Worm (Caenorhabditis elegans) whole organism, L4 larva: ENCODE measurements around the gene zip-5.

ENCODE experiments used
- F10B5.3 ChIP-seq: sonication (generic microtip); optimal IDR thresholded peaks from 2 replicates; lab custom pipeline; 2016; ENCODE audit warnings: mild to moderate bottlenecking, missing genetic modification characterization, missing compliant biosample characterization
- F37D6.2 ChIP-seq: sonication (generic microtip); optimal IDR thresholded peaks from 2 replicates; lab custom pipeline; 2016; ENCODE audit warnings: mild to moderate bottlenecking, missing genetic modification characterization, missing compliant biosample characterization
- R02D3.7 ChIP-seq: fragments of 150-350 bp; sonication (generic microtip); optimal IDR thresholded peaks from 3 replicates; lab custom pipeline; 2014; ENCODE audit warnings: missing biosample characterization, missing genetic modification characterization
- T20F7.1 ChIP-seq: fragments of 200-800 bp; sonication (Bioruptor generic); optimal IDR thresholded peaks from 2 replicates; lab custom pipeline; 2018; ENCODE audit warnings: mild to moderate bottlenecking, missing genetic modification characterization, missing compliant biosample characterization
- Y48G9A.11 ChIP-seq: fragments of 200-800 bp; sonication (Bioruptor generic); IDR thresholded peaks from 2 replicates; pipeline ENCODE4 v1.3.6; 2022; ENCODE audit warnings: missing genetic modification reagents, missing genetic modification characterization, missing compliant biosample characterization
- aha-1 ChIP-seq: fragments of 150-350 bp; peaks from one replicate; lab custom pipeline; 2014; ENCODE audit warnings: missing biosample characterization, missing genetic modification characterization
- ama-1 ChIP-seq: fragments of 150-350 bp; optimal IDR thresholded peaks from 2 replicates; lab custom pipeline; 2014; ENCODE audit warnings: inconsistent platforms, mixed read lengths
- ceh-20 ChIP-seq: fragments of 200-800 bp; sonication (Bioruptor generic); IDR thresholded peaks from 2 replicates; pipeline ENCODE4 v1.3.6; 2022; ENCODE audit warnings: missing genetic modification reagents, missing genetic modification characterization, missing compliant biosample characterization
- daf-16 ChIP-seq, 3 experiments: sonication (generic microtip); optimal IDR thresholded peaks; 2 replicates each; lab custom pipeline; 2016 to 2017; ENCODE audit warnings: missing genetic modification characterization in 3 of 3, missing genetic modification reagents in 3 of 3, mild to moderate bottlenecking in 2 of 3, missing compliant biosample characterization in 2 of 3, missing biosample characterization in 1 of 3, moderate library complexity in 1 of 3
- daf-19 ChIP-seq: fragments of 200-800 bp; sonication (Bioruptor generic); conservative IDR thresholded peaks from 2 replicates; pipeline ENCODE4 v1.3.6; 2022; ENCODE audit warnings: missing genetic modification characterization, missing compliant biosample characterization
- dmd-6 ChIP-seq: fragments of 200-800 bp; sonication (Bioruptor generic); IDR thresholded peaks from 2 replicates; pipeline ENCODE4 v1.3.6; 2022; ENCODE audit warnings: missing genetic modification reagents, missing genetic modification characterization, missing compliant biosample characterization
- duxl-1 ChIP-seq: sonication (generic microtip); optimal IDR thresholded peaks from 2 replicates; lab custom pipeline; 2016; ENCODE audit warnings: mild to moderate bottlenecking, missing genetic modification characterization, moderate library complexity, missing compliant biosample characterization; ENCODE audit not compliant: poor library complexity
- dve-1 ChIP-seq: sonication (generic microtip); optimal IDR thresholded peaks from 2 replicates; lab custom pipeline; 2017; ENCODE audit warnings: antibody characterized with exemption, mild to moderate bottlenecking, missing genetic modification characterization, missing compliant biosample characterization; ENCODE audit not compliant: insufficient read depth
- egl-27 ChIP-seq: sonication (generic microtip); optimal IDR thresholded peaks from 3 replicates; lab custom pipeline; 2017; ENCODE audit warnings: missing biosample characterization, missing genetic modification reagents, missing genetic modification characterization
- fkh-10 ChIP-seq: fragments of 150-350 bp; optimal IDR thresholded peaks from 2 replicates; lab custom pipeline; 2014; ENCODE audit warnings: missing biosample characterization, missing genetic modification reagents, missing genetic modification characterization
- gei-8 ChIP-seq: fragments of 200-800 bp; sonication (Bioruptor generic); optimal IDR thresholded peaks from 2 replicates; lab custom pipeline; 2018; ENCODE audit warnings: mild to moderate bottlenecking, missing genetic modification characterization, missing compliant biosample characterization
- hif-1 ChIP-seq, 2 experiments: sonication (generic microtip); optimal IDR thresholded peaks; 2 replicates each; lab custom pipeline; 2016 to 2017; ENCODE audit warnings: missing compliant biosample characterization in 2 of 2, missing genetic modification characterization in 2 of 2, missing genetic modification reagents in 2 of 2, missing genotype in 2 of 2, mild to moderate bottlenecking in 1 of 2
- hlh-11 ChIP-seq: fragments of 200-800 bp; sonication (Bioruptor generic); optimal IDR thresholded peaks from 2 replicates; lab custom pipeline; 2018; ENCODE audit warnings: mild to moderate bottlenecking, missing genetic modification characterization, missing compliant biosample characterization
- hlh-30 ChIP-seq: sonication (generic microtip); optimal IDR thresholded peaks from 2 replicates; lab custom pipeline; 2017; ENCODE audit warnings: antibody characterized with exemption, mild to moderate bottlenecking, missing genetic modification characterization, missing compliant biosample characterization; ENCODE audit not compliant: insufficient read depth
- hmg-1.1 ChIP-seq: fragments of 200-800 bp; sonication (Bioruptor generic); IDR thresholded peaks from 2 replicates; pipeline ENCODE4 v1.3.6; 2022; ENCODE audit warnings: missing genetic modification reagents, missing genetic modification characterization, missing compliant biosample characterization
- lin-15B ChIP-seq: fragments of 150-350 bp; sonication (generic microtip); optimal IDR thresholded peaks from 3 replicates; lab custom pipeline; 2014; ENCODE audit warnings: missing biosample characterization, missing genetic modification characterization
- lin-39 ChIP-seq: fragments of 150-350 bp; optimal IDR thresholded peaks from 2 replicates; lab custom pipeline; 2014; ENCODE audit warnings: missing biosample characterization, missing genetic modification reagents, missing genetic modification characterization
- lir-3 ChIP-seq: sonication (generic microtip); optimal IDR thresholded peaks from 2 replicates; lab custom pipeline; 2016; ENCODE audit warnings: mild to moderate bottlenecking, missing genetic modification characterization, missing compliant biosample characterization
- lsy-2 ChIP-seq, 2 experiments: fragments of 150-350 bp in 1 of 2; sonication (generic microtip) in 1 of 2; optimal IDR thresholded peaks; 2 replicates each; lab custom pipeline; 2014 to 2017; ENCODE audit warnings: missing biosample characterization in 2 of 2, missing genetic modification characterization in 2 of 2
- mdl-1 ChIP-seq, 2 experiments: fragments of 150-350 bp in 1 of 2; sonication (generic microtip) in 1 of 2; optimal IDR thresholded peaks; 2 replicates each; lab custom pipeline; 2014 to 2017; ENCODE audit warnings: missing biosample characterization in 2 of 2, missing genetic modification characterization in 2 of 2
- mep-1 ChIP-seq: fragments of 150-350 bp; sonication (generic microtip); optimal IDR thresholded peaks from 3 replicates; lab custom pipeline; 2014; ENCODE audit warnings: missing biosample characterization, missing genetic modification characterization
- mes-2 ChIP-seq: sonication (generic microtip); optimal IDR thresholded peaks from 2 replicates; lab custom pipeline; 2016; ENCODE audit warnings: missing genotype, mild to moderate bottlenecking, missing genetic modification characterization, missing compliant biosample characterization; ENCODE audit not compliant: poor library complexity, severe bottlenecking
- mxl-3 ChIP-seq: fragments of 200-800 bp; sonication (Bioruptor generic); optimal IDR thresholded peaks from 2 replicates; lab custom pipeline; 2018; ENCODE audit warnings: mild to moderate bottlenecking, missing genetic modification characterization, missing compliant biosample characterization
- nhr-102 ChIP-seq: sonication (generic microtip); optimal IDR thresholded peaks from 2 replicates; lab custom pipeline; 2016; ENCODE audit warnings: mild to moderate bottlenecking, missing genetic modification characterization, moderate library complexity, missing compliant biosample characterization
- nhr-11 ChIP-seq: fragments of 150-350 bp; optimal IDR thresholded peaks from 2 replicates; lab custom pipeline; 2014; ENCODE audit warnings: missing biosample characterization, missing genetic modification characterization
- nhr-111 ChIP-seq: fragments of 200-800 bp; sonication (Bioruptor generic); optimal IDR thresholded peaks from 2 replicates; lab custom pipeline; 2018; ENCODE audit warnings: mild to moderate bottlenecking, missing genetic modification characterization, missing compliant biosample characterization
- nhr-237 ChIP-seq: sonication (generic microtip); optimal IDR thresholded peaks from 2 replicates; lab custom pipeline; 2017; ENCODE audit warnings: missing biosample characterization, missing genetic modification characterization
- nhr-28 ChIP-seq: fragments of 150-350 bp; optimal IDR thresholded peaks from 2 replicates; lab custom pipeline; 2014; ENCODE audit warnings: missing biosample characterization, missing genetic modification characterization
- nhr-41 ChIP-seq: fragments of 200-800 bp; sonication (Bioruptor generic); IDR thresholded peaks from 2 replicates; pipeline ENCODE4 v1.3.6; 2022; ENCODE audit warnings: missing genetic modification reagents, missing genetic modification characterization, missing compliant biosample characterization
- nhr-77 ChIP-seq: fragments of 150-350 bp; optimal IDR thresholded peaks from 2 replicates; lab custom pipeline; 2014; ENCODE audit warnings: missing biosample characterization, missing genetic modification characterization
- pha-4 ChIP-seq, 2 experiments: fragments of 150-350 bp in 1 of 2; fragments of 200-800 bp in 1 of 2; sonication (Bioruptor generic) in 1 of 2; IDR thresholded peaks in 1 of 2; optimal IDR thresholded peaks in 1 of 2; 2 replicates each; pipeline versions ENCODE4 v1.3.6 to Lab custom; 2014 to 2022; ENCODE audit warnings: missing genetic modification characterization in 2 of 2, missing genetic modification reagents in 2 of 2, missing biosample characterization in 1 of 2, missing compliant biosample characterization in 1 of 2
- php-3 ChIP-seq: fragments of 200-800 bp; sonication (Bioruptor generic); IDR thresholded peaks from 2 replicates; pipeline ENCODE4 v1.3.6; 2022; ENCODE audit warnings: missing genetic modification reagents, missing genetic modification characterization, missing compliant biosample characterization
- pqm-1 ChIP-seq: sonication (generic microtip); optimal IDR thresholded peaks from 2 replicates; lab custom pipeline; 2017; ENCODE audit warnings: missing biosample characterization, missing genetic modification characterization
- rbr-2 ChIP-seq: sonication (generic microtip); optimal IDR thresholded peaks from 2 replicates; lab custom pipeline; 2016; ENCODE audit warnings: missing genotype, missing genetic modification characterization, missing compliant biosample characterization
- saeg-2 ChIP-seq: fragments of 200-800 bp; sonication (Bioruptor generic); IDR thresholded peaks from 2 replicates; pipeline ENCODE4 v1.3.6; 2022; ENCODE audit warnings: missing genetic modification reagents, missing genetic modification characterization, missing compliant biosample characterization
- spr-3 ChIP-seq: fragments of 200-800 bp; sonication (Bioruptor generic); optimal IDR thresholded peaks from 2 replicates; lab custom pipeline; 2018; ENCODE audit warnings: mild to moderate bottlenecking, missing genetic modification characterization, missing compliant biosample characterization
- tra-1 ChIP-seq: fragments of 200-800 bp; sonication (Bioruptor generic); IDR thresholded peaks from 2 replicates; pipeline ENCODE4 v1.3.6; 2022; ENCODE audit warnings: missing genetic modification reagents, missing genetic modification characterization, missing compliant biosample characterization
- unc-62 ChIP-seq, 3 experiments: fragments of 150-350 bp in 1 of 3; sonication (generic microtip); optimal IDR thresholded peaks in 2 of 3; peaks in 1 of 3; 1 replicate in 1 of 3; 2 replicates in 2 of 3; lab custom pipeline; 2014 to 2017; ENCODE audit warnings: missing biosample characterization in 3 of 3, missing genetic modification characterization in 3 of 3, missing genetic modification reagents in 3 of 3, missing genotype in 1 of 3
- zfp-2 ChIP-seq: sonication (generic microtip); optimal IDR thresholded peaks from 2 replicates; lab custom pipeline; 2016; ENCODE audit warnings: mild to moderate bottlenecking, missing genetic modification characterization, missing compliant biosample characterization
- zip-11 ChIP-seq: fragments of 200-800 bp; sonication (Bioruptor generic); IDR thresholded peaks from 2 replicates; pipeline ENCODE4 v1.3.6; 2022; ENCODE audit warnings: missing genetic modification characterization, missing compliant biosample characterization
- ztf-7 ChIP-seq: fragments of 150-350 bp; optimal IDR thresholded peaks from 2 replicates; lab custom pipeline; 2014; ENCODE audit warnings: missing biosample characterization, missing genetic modification characterization

zip-5 gene

ce11 chrV:13259527-13259926 is 4.8 kb upstream of the zip-5 start:
- TF ChIP-seq dve-1 (tag; lab: Kevin White, UChicago) (peak; percentile 46), mdl-1 (tag; optimal IDR thresholded peaks at IDR 0.05; lab: Kevin White, UChicago) (peak in 1 of 2 experiments; percentile 4), aha-1 (tag; lab: Kevin White, UChicago) (peak; percentile 98), nhr-28 (tag; lab: Kevin White, UChicago) (peak; percentile 50), nhr-11 (tag; lab: Kevin White, UChicago) (no peak), spr-3 (no peak), F37D6.2 (tag; lab: Kevin White, UChicago) (no peak), hlh-30 (tag; lab: Kevin White, UChicago) (peak; percentile 89), unc-62 (GFP tag; optimal IDR thresholded peaks at IDR 0.05 in 1 of 2; lab: Kevin White, UChicago) (peak in 1 of 2 experiments; percentile 87), unc-62 (tag; optimal IDR thresholded peaks at IDR 0.05; lab: Kevin White, UChicago) (no peak), ztf-7 (no peak), lsy-2 (tag; optimal IDR thresholded peaks at IDR 0.05; lab: Kevin White, UChicago) (peak in 1 of 2 experiments; percentile 7), mes-2 (tag; lab: Kevin White, UChicago) (no peak), dmd-6 (GFP tag; lab: Robert Waterston, UW) (peak; percentile 28; the same call in 1 of the 2 replicates), tra-1 (GFP tag; lab: Robert Waterston, UW) (0 out of 2 replicates have a peak, but pooled peaks have one; percentile 50), ama-1 (lab: Kevin White, UChicago) (no peak), mep-1 (tag; lab: Kevin White, UChicago) (peak; percentile 32), zip-11 (GFP tag; lab: Robert Waterston, UW) (no peak), hlh-11 (tag; lab: Kevin White, UChicago) (peak; percentile 17), daf-19 (GFP tag; lab: Robert Waterston, UW) (no peak), egl-27 (tag; lab: Kevin White, UChicago) (no peak), ceh-20 (peak; percentile 44; the same call in 1 of the 2 replicates)

ce11 chrV:13262781-13263318 is 1.5 kb upstream of the zip-5 start:
- peak; percentile 47 for TF ChIP-seq dve-1 (tag; lab: Kevin White, UChicago)
- TF ChIP-seq daf-19 (GFP tag; lab: Robert Waterston, UW) = no peak
- TF ChIP-seq hmg-1.1 (GFP tag; lab: Robert Waterston, UW) = 0 out of 2 replicates have a peak, but pooled peaks have one; percentile 16
- TF ChIP-seq pqm-1 (tag; lab: Kevin White, UChicago) = peak; percentile 51
- peak in 1 of 2 experiments; percentile 74 for TF ChIP-seq unc-62 (GFP tag; optimal IDR thresholded peaks at IDR 0.05 in 1 of 2; lab: Kevin White, UChicago)
- no peak for TF ChIP-seq unc-62 (tag; optimal IDR thresholded peaks at IDR 0.05; lab: Kevin White, UChicago)
- no peak for TF ChIP-seq zfp-2
- no peak for TF ChIP-seq saeg-2 (GFP tag; lab: Robert Waterston, UW)
- no peak for TF ChIP-seq nhr-41
- TF ChIP-seq R02D3.7 = no peak
- no peak for TF ChIP-seq Y48G9A.11 (GFP tag; lab: Robert Waterston, UW)
- TF ChIP-seq fkh-10 = no peak
- no peak for TF ChIP-seq mxl-3 (GFP tag; lab: Kevin White, UChicago)
- no peak for TF ChIP-seq F10B5.3 (tag; lab: Kevin White, UChicago)
- TF ChIP-seq pha-4 (GFP tag; IDR thresholded peaks at IDR 0.05; lab: Robert Waterston, UW) = no peak
- no peak for TF ChIP-seq pha-4 (tag; optimal IDR thresholded peaks at IDR 0.05; lab: Kevin White, UChicago)
- no peak for TF ChIP-seq nhr-11 (tag; lab: Kevin White, UChicago)
- TF ChIP-seq php-3 (GFP tag; lab: Robert Waterston, UW) = peak; percentile 71
- TF ChIP-seq rbr-2 (tag; lab: Kevin White, UChicago) = no peak
- TF ChIP-seq zip-11 (GFP tag; lab: Robert Waterston, UW) = no peak
- no peak for TF ChIP-seq gei-8
- no peak for TF ChIP-seq T20F7.1
- TF ChIP-seq nhr-102 (tag; lab: Kevin White, UChicago) = peak; percentile 23
- TF ChIP-seq hlh-30 (tag; lab: Kevin White, UChicago) = no peak
- no peak for TF ChIP-seq lir-3 (tag; lab: Kevin White, UChicago)
- TF ChIP-seq nhr-237 (tag; lab: Kevin White, UChicago) = no peak
- TF ChIP-seq daf-16 (GFP tag; optimal IDR thresholded peaks at IDR 0.05; lab: Kevin White, UChicago) = no peak
- peak; percentile 93 for TF ChIP-seq daf-16 (tag; optimal IDR thresholded peaks at IDR 0.05; lab: Kevin White, UChicago)
- TF ChIP-seq lin-15B (tag; lab: Kevin White, UChicago) = no peak
- TF ChIP-seq duxl-1 (tag; lab: Kevin White, UChicago) = no peak
- TF ChIP-seq nhr-111 (GFP tag; lab: Kevin White, UChicago) = no peak
- TF ChIP-seq nhr-77 (tag; lab: Kevin White, UChicago) = peak; percentile 32
- no peak for TF ChIP-seq lin-39 (tag; lab: Kevin White, UChicago)
- peak in 1 of 2 experiments; percentile 72 for TF ChIP-seq hif-1 (tag; optimal IDR thresholded peaks at IDR 0.05; lab: Kevin White, UChicago)
